Worm (Caenorhabditis elegans) whole organism, young adult: ENCODE results near the gene srb-11.

Experiments used
- B0019.2 ChIP-seq: fragments of 200-800 bp; sonication (Bioruptor generic); conservative IDR thresholded peaks from 2 replicates; pipeline ENCODE4 v1.3.6; 2022; ENCODE audit warnings: missing genetic modification reagents, missing genetic modification characterization, missing compliant biosample characterization
- B0261.1 ChIP-seq: sonication (generic microtip); optimal IDR thresholded peaks from 2 replicates; lab custom pipeline; 2016; ENCODE audit warnings: mild to moderate bottlenecking, missing genetic modification characterization, moderate library complexity, missing compliant biosample characterization
- B0336.3 ChIP-seq: fragments of 200-800 bp; sonication (Bioruptor generic); IDR thresholded peaks from 2 replicates; pipeline ENCODE4 v1.3.6; 2022; ENCODE audit warnings: missing genetic modification characterization, missing compliant biosample characterization
- C06A6.2 ChIP-seq: fragments of 200-800 bp; sonication (Bioruptor generic); conservative IDR thresholded peaks from 2 replicates; pipeline ENCODE4 v1.3.6; 2022; ENCODE audit warnings: missing genetic modification characterization, missing compliant biosample characterization
- F33H1.4 ChIP-seq: fragments of 200-800 bp; sonication (Bioruptor generic); IDR thresholded peaks from 2 replicates; pipeline ENCODE4 v1.3.6; 2022; ENCODE audit warnings: missing genetic modification reagents, missing genetic modification characterization, missing compliant biosample characterization
- F55B11.4 ChIP-seq: sonication (generic microtip); optimal IDR thresholded peaks from 2 replicates; lab custom pipeline; 2016; ENCODE audit warnings: missing compliant biosample characterization, missing genetic modification characterization, borderline replicate concordance; ENCODE audit not compliant: insufficient read depth
- K12H6.12 ChIP-seq: fragments of 200-800 bp; sonication (Bioruptor generic); optimal IDR thresholded peaks from 2 replicates; lab custom pipeline; 2018; ENCODE audit warnings: mild to moderate bottlenecking, missing genetic modification characterization, missing compliant biosample characterization
- Y67H2A.10 ChIP-seq: fragments of 200-800 bp; sonication (Bioruptor generic); conservative IDR thresholded peaks from 2 replicates; pipeline ENCODE4 v1.3.6; 2022; ENCODE audit warnings: missing genetic modification reagents, missing genetic modification characterization, missing compliant biosample characterization
- Y79H2A.3 ChIP-seq: fragments of 200-800 bp; sonication (Bioruptor generic); conservative IDR thresholded peaks from 2 replicates; pipeline ENCODE4 v1.3.6; 2022; ENCODE audit warnings: missing genetic modification reagents, missing genetic modification characterization, missing compliant biosample characterization
- ZK185.1 ChIP-seq: sonication (generic microtip); optimal IDR thresholded peaks from 2 replicates; lab custom pipeline; 2016; ENCODE audit warnings: mild to moderate bottlenecking, missing genetic modification characterization, missing compliant biosample characterization; ENCODE audit not compliant: poor library complexity, severe bottlenecking
- attf-3 ChIP-seq: fragments of 200-800 bp; sonication (Bioruptor generic); conservative IDR thresholded peaks from 2 replicates; pipeline ENCODE4 v1.3.6; 2022; ENCODE audit warnings: missing genetic modification reagents, missing genetic modification characterization, missing compliant biosample characterization
- cebp-2 ChIP-seq: fragments of 200-800 bp; sonication (Bioruptor generic); IDR thresholded peaks from 2 replicates; pipeline ENCODE4 v1.3.6; 2022; ENCODE audit warnings: missing genetic modification characterization, missing compliant biosample characterization
- ceh-40 ChIP-seq: fragments of 200-800 bp; sonication (Bioruptor generic); IDR thresholded peaks from 2 replicates; pipeline ENCODE4 v1.3.6; 2022; ENCODE audit warnings: missing genetic modification characterization, missing compliant biosample characterization
- chd-7 ChIP-seq: sonication (generic microtip); optimal IDR thresholded peaks from 2 replicates; lab custom pipeline; 2016; ENCODE audit warnings: mild to moderate bottlenecking, missing genetic modification characterization, moderate library complexity, missing compliant biosample characterization
- dpff-1 ChIP-seq: sonication (generic microtip); optimal IDR thresholded peaks from 2 replicates; lab custom pipeline; 2017; ENCODE audit warnings: mild to moderate bottlenecking, missing genetic modification characterization, missing compliant biosample characterization
- ets-4 ChIP-seq: fragments of 200-800 bp; sonication (Bioruptor generic); optimal IDR thresholded peaks from 2 replicates; lab custom pipeline; 2018; ENCODE audit warnings: mild to moderate bottlenecking, missing genetic modification characterization, missing compliant biosample characterization
- fkh-3 ChIP-seq: sonication (generic microtip); optimal IDR thresholded peaks from 2 replicates; lab custom pipeline; 2016; ENCODE audit warnings: mild to moderate bottlenecking, missing genetic modification characterization, missing compliant biosample characterization
- him-1 ChIP-seq: sonication (generic microtip); optimal IDR thresholded peaks from 2 replicates; lab custom pipeline; 2016; ENCODE audit warnings: missing genotype, missing genetic modification reagents, missing genetic modification characterization, missing compliant biosample characterization
- hmg-20 ChIP-seq: fragments of 200-800 bp; sonication (Bioruptor generic); IDR thresholded peaks from 2 replicates; pipeline ENCODE4 v1.3.6; 2022; ENCODE audit warnings: missing genetic modification reagents, missing genetic modification characterization, missing compliant biosample characterization
- lin-26 ChIP-seq: fragments of 200-800 bp; sonication (Bioruptor generic); IDR thresholded peaks from 2 replicates; pipeline ENCODE4 v1.3.6; 2022; ENCODE audit warnings: missing genetic modification reagents, missing genetic modification characterization, missing compliant biosample characterization
- lin-54 ChIP-seq: fragments of 200-800 bp; sonication (Bioruptor generic); optimal IDR thresholded peaks from 2 replicates; lab custom pipeline; 2018; ENCODE audit warnings: mild to moderate bottlenecking, missing genetic modification characterization, missing compliant biosample characterization
- madf-8 ChIP-seq: fragments of 200-800 bp; sonication (Bioruptor generic); conservative IDR thresholded peaks from 2 replicates; pipeline ENCODE4 v1.3.6; 2022; ENCODE audit warnings: missing genetic modification reagents, missing genetic modification characterization, missing compliant biosample characterization
- mcd-1 ChIP-seq: fragments of 200-800 bp; sonication (Bioruptor generic); IDR thresholded peaks from 2 replicates; pipeline ENCODE4 v1.3.6; 2022; ENCODE audit warnings: missing genetic modification reagents, missing genetic modification characterization, missing compliant biosample characterization
- mel-28 ChIP-seq: sonication (generic microtip); optimal IDR thresholded peaks from 2 replicates; lab custom pipeline; 2016; ENCODE audit warnings: borderline replicate concordance, mild to moderate bottlenecking, missing genetic modification characterization, missing compliant biosample characterization
- mxl-1 ChIP-seq: sonication (generic microtip); optimal IDR thresholded peaks from 2 replicates; lab custom pipeline; 2016; ENCODE audit warnings: missing genetic modification characterization, missing compliant biosample characterization
- nfya-1 ChIP-seq: sonication (generic microtip); optimal IDR thresholded peaks from 2 replicates; lab custom pipeline; 2017; ENCODE audit warnings: antibody characterized with exemption, missing compliant biosample characterization, missing genetic modification characterization, borderline replicate concordance; ENCODE audit not compliant: insufficient read depth
- nhr-179 ChIP-seq: sonication (generic microtip); optimal IDR thresholded peaks from 2 replicates; lab custom pipeline; 2016; ENCODE audit warnings: mild to moderate bottlenecking, missing genetic modification characterization, missing compliant biosample characterization
- nhr-80 ChIP-seq: sonication (generic microtip); optimal IDR thresholded peaks from 2 replicates; lab custom pipeline; 2016; ENCODE audit warnings: missing genetic modification characterization, missing compliant biosample characterization
- rcor-1 ChIP-seq: fragments of 200-800 bp; sonication (Bioruptor generic); IDR thresholded peaks from 2 replicates; pipeline ENCODE4 v1.3.6; 2022; ENCODE audit warnings: missing genetic modification reagents, missing genetic modification characterization, missing compliant biosample characterization
- rec-8 ChIP-seq, 2 experiments: sonication (generic microtip); optimal IDR thresholded peaks; 2 replicates each; lab custom pipeline; 2016; ENCODE audit warnings: mild to moderate bottlenecking in 2 of 2, missing genetic modification characterization in 2 of 2, missing genetic modification reagents in 2 of 2, missing genotype in 2 of 2, missing biosample characterization in 1 of 2, missing compliant biosample characterization in 1 of 2, moderate library complexity in 1 of 2
- snpc-1.3 ChIP-seq: sonication (generic microtip); optimal IDR thresholded peaks from 2 replicates; lab custom pipeline; 2017; ENCODE audit warnings: missing genetic modification characterization, mild to moderate bottlenecking, missing compliant biosample characterization, antibody characterized with exemption, moderate library complexity, missing genotype, missing genetic modification reagents; ENCODE audit not compliant: insufficient read depth
- snpc-3.4 ChIP-seq: sonication (generic microtip); optimal IDR thresholded peaks from 2 replicates; lab custom pipeline; 2017; ENCODE audit warnings: missing genetic modification characterization, mild to moderate bottlenecking, missing compliant biosample characterization, antibody characterized with exemption, moderate library complexity, missing genotype, missing genetic modification reagents
- zim-3 ChIP-seq: sonication (generic microtip); optimal IDR thresholded peaks from 2 replicates; lab custom pipeline; 2017; ENCODE audit warnings: mild to moderate bottlenecking, missing genetic modification characterization, moderate library complexity, missing compliant biosample characterization
- ztf-18 ChIP-seq: sonication (generic microtip); optimal IDR thresholded peaks from 2 replicates; lab custom pipeline; 2016; ENCODE audit warnings: missing genotype, mild to moderate bottlenecking, missing genetic modification characterization, missing compliant biosample characterization
- ztf-25 ChIP-seq: fragments of 200-800 bp; sonication (Bioruptor generic); IDR thresholded peaks from 2 replicates; pipeline ENCODE4 v1.3.6; 2022; ENCODE audit warnings: missing genetic modification reagents, missing genetic modification characterization, missing compliant biosample characterization

Gene srb-11

DNA sequence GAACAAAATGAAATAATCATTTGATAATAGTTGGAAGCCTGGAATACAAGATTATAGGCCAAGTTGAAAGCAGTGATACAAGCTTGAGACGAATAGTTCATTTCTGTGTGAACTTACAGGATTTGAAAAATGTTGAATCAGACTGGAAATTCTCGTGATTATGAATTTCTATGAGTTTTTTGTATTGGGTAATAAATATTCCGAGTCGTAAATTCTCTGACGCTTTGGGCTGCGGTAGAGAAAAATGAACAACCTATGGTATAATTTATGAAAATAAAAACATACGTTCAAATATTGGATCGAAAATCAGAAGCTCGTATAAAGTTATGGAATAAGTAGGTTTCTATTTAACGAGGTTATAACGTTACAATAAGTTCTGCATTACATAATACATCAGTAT lies at the start of gene srb-11:
srb-11 (minus strand) TSS at position 101 of the 400 bp plus-strand sequence.
- TF ChIP-seq lin-54 (GFP tag; lab: Kevin White, UChicago): no peak
- no peak for TF ChIP-seq nhr-179
- no peak for TF ChIP-seq madf-8 (GFP tag; lab: Robert Waterston, UW)
- TF ChIP-seq rec-8 (tag; optimal IDR thresholded peaks at IDR 0.05; lab: Kevin White, UChicago): no peak
- TF ChIP-seq dpff-1 (tag; lab: Kevin White, UChicago): no peak
- no peak for TF ChIP-seq zim-3 (tag; lab: Kevin White, UChicago)
- no peak for TF ChIP-seq ztf-18
- TF ChIP-seq snpc-1.3 (tag; lab: Kevin White, UChicago): no peak
- TF ChIP-seq, all 124 proteins: peak for 0

DNA sequence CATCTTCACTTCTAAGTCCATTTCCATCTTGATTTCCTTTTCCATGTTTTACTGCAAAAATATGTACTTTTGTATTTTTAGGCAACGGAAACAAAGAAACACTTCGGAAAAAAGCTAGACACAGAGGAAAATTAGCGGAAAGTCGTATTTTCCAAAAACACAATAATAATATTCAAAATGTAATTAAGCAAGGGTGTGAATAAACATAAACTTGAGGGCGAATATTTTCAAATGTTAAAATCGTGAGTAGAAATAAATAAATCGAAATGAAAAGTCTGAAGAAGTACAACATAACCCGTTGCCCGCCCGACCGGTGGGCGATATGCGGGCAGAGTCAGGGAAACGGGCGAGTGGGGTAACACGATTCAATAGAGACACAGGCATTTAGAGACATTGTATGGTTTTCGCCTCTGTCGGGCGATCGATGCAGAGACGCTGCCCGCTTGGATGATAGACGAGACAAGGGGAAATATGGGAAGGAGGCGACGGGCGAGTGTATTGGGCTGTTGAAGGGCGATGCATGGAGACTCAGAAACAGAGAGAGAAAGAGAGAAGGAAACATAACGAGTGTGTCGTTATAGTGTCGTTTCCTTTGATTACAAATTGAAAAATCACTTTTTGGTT lies 44.4 kb upstream of the srb-11 start, which contains the start of gene C09E7.4:
C09E7.4 (minus strand) TSS at position 51 of the 624 bp plus-strand sequence.
- TF ChIP-seq ets-4 (GFP tag; lab: Kevin White, UChicago): no peak
- TF ChIP-seq attf-3 (GFP tag; lab: Robert Waterston, UW): no peak
- TF ChIP-seq ztf-25 (GFP tag; lab: Robert Waterston, UW): 0 out of 2 replicates have a peak, but pooled peaks have one; percentile 11
- no peak for TF ChIP-seq nhr-80 (tag; lab: Kevin White, UChicago)
- no peak for TF ChIP-seq Y79H2A.3 (GFP tag; lab: Robert Waterston, UW)
- TF ChIP-seq K12H6.12: peak; percentile 18

DNA sequence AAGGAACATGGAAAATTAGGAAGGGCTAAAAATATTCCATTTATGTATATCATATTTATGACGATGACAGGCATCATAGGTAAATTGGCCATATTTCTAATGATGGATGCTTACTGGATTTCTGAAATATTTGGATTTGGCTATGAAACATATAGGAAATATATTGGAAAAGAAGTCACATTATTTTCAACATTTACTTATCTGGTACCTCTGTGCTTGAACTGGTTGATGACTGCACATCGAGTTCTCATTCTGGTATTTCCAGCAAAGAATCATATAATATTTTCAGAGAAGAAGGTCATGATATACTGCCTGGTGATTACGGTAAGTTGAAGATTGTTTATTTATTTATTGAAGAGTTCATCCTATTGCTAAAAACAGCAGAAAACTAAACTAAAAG lies 39.9 kb upstream of the srb-11 start, which contains the start of gene srxa-5:
srxa-5 (plus strand) TSS at position 301 of the 400 bp plus-strand sequence.
- TF ChIP-seq lin-26 (GFP tag; lab: Robert Waterston, UW) (no peak), fkh-3 (no peak), nfya-1 (tag; lab: Kevin White, UChicago) (no peak), Y67H2A.10 (no peak), C06A6.2 (GFP tag; lab: Robert Waterston, UW) (no peak), ceh-40 (no peak), snpc-3.4 (tag; lab: Kevin White, UChicago) (no peak), mcd-1 (GFP tag; lab: Robert Waterston, UW) (no peak), B0336.3 (no peak), F55B11.4 (tag; lab: Kevin White, UChicago) (no peak), cebp-2 (GFP tag; lab: Robert Waterston, UW) (no peak), hmg-20 (GFP tag; lab: Robert Waterston, UW) (no peak), chd-7 (no peak), him-1 (tag; lab: Kevin White, UChicago) (no peak), B0019.2 (GFP tag; lab: Robert Waterston, UW) (no peak), F33H1.4 (GFP tag; lab: Robert Waterston, UW) (no peak), mxl-1 (tag; lab: Kevin White, UChicago) (no peak)

DNA sequence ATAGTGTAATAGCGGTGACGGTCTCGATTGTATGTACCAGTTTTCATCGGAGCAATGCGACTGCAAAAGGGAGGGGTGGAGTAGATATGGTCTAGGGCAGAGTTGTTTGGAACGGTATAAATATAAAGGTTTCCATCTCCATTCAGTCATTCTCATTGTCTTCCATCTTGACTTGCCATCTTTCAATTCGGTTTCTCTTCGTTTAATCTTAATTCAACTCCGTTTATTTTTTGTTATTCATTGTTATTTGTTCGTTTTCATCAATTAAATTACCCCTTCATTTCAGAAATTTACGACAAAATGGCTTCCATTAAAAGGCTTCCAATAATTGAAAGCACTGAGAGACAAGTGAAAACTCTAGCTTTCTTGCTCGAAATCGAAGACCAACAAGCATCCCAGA lies 38.4 kb upstream of the srb-11 start, which contains the start of gene C09E7.11:
C09E7.11 (plus strand) TSS at position 301 of the 400 bp plus-strand sequence.
- TF ChIP-seq B0261.1 (tag; lab: Kevin White, UChicago) (no peak), mel-28 (no peak), ZK185.1 (tag; lab: Kevin White, UChicago) (no peak), rcor-1 (no peak)
- TF ChIP-seq, all 124 proteins: peak for 0
